Worm (Caenorhabditis elegans): ENCODE results near the gene F40G12.11.
A peak's percentile ranks its signal among the peaks of the same experiment; 100 is the strongest.

F40G12.11 gene

ce11 chrV:14314236-14314635 is 28.3 kb downstream of the F40G12.11 start, which contains the start of gene F47B8.1:
F47B8.1 (minus strand) TSS chrV:14314336.
- TF ChIP-seq sea-1 (GFP tag; conservative IDR thresholded peaks at IDR 0.05), result no peak
- no peak for TF ChIP-seq hmbx-1 (tag; optimal IDR thresholded peaks at IDR 0.05)
- no peak for TF ChIP-seq tra-4 (tag; optimal IDR thresholded peaks at IDR 0.05)
- TF ChIP-seq ceh-13 (GFP tag; optimal IDR thresholded peaks at IDR 0.05), result no peak
- no peak for TF ChIP-seq ets-7 (tag; optimal IDR thresholded peaks at IDR 0.05)
- TF ChIP-seq flt-1 (GFP tag; IDR thresholded peaks at IDR 0.05), result no peak
- TF ChIP-seq hmg-4 (GFP tag; optimal IDR thresholded peaks at IDR 0.05), result no peak
- TF ChIP-seq aly-1 (tag; optimal IDR thresholded peaks at IDR 0.05), result no peak
- no peak for TF ChIP-seq B0310.2 (tag; optimal IDR thresholded peaks at IDR 0.05)
- TF ChIP-seq ceh-36 (tag; optimal IDR thresholded peaks at IDR 0.05), result no peak
- TF ChIP-seq scrt-1 (GFP tag; IDR thresholded peaks at IDR 0.05), result no peak
- TF ChIP-seq pes-1 (GFP tag; IDR thresholded peaks at IDR 0.05), result no peak
- TF ChIP-seq ama-1 (optimal IDR thresholded peaks at IDR 0.05), result no peak
- no peak for TF ChIP-seq hnd-1 (tag; optimal IDR thresholded peaks at IDR 0.05)
- TF ChIP-seq tbx-11 (GFP tag; IDR thresholded peaks at IDR 0.05), result no peak
- no peak for TF ChIP-seq F13C5.2 (tag; optimal IDR thresholded peaks at IDR 0.05)
- no peak for TF ChIP-seq tbx-37 (GFP tag; conservative IDR thresholded peaks at IDR 0.05)

- no peak for TF ChIP-seq ets-7 (tag; optimal IDR thresholded peaks at IDR 0.05)
- no peak for TF ChIP-seq tra-4 (tag; optimal IDR thresholded peaks at IDR 0.05)
- TF ChIP-seq hmbx-1 (tag; optimal IDR thresholded peaks at IDR 0.05), result no peak
- no peak for TF ChIP-seq ceh-36 (tag; optimal IDR thresholded peaks at IDR 0.05)
- no peak for TF ChIP-seq tbx-37 (GFP tag; conservative IDR thresholded peaks at IDR 0.05)
- no peak for TF ChIP-seq aly-1 (tag; optimal IDR thresholded peaks at IDR 0.05)
- TF ChIP-seq ama-1 (optimal IDR thresholded peaks at IDR 0.05), result no peak
- TF ChIP-seq sea-1 (GFP tag; conservative IDR thresholded peaks at IDR 0.05), result no peak
- TF ChIP-seq ceh-13 (GFP tag; optimal IDR thresholded peaks at IDR 0.05), result no peak
- TF ChIP-seq flt-1 (GFP tag; IDR thresholded peaks at IDR 0.05), result no peak
- no peak for TF ChIP-seq hmg-4 (GFP tag; optimal IDR thresholded peaks at IDR 0.05)
- no peak for TF ChIP-seq scrt-1 (GFP tag; IDR thresholded peaks at IDR 0.05)
These were observed 30.6 kb downstream of the F40G12.11 start, which contains the start of gene F47B8.2 for ce11 chrV:14316525-14316924. F47B8.2 (minus strand) TSS chrV:14316625.

ce11 chrV:14317204-14317603 is 31.2 kb downstream of the F40G12.11 start:
- TF ChIP-seq pes-1 (GFP tag; IDR thresholded peaks at IDR 0.05) (no peak), scrt-1 (GFP tag; IDR thresholded peaks at IDR 0.05) (no peak), hnd-1 (tag; optimal IDR thresholded peaks at IDR 0.05) (no peak), hmg-4 (GFP tag; optimal IDR thresholded peaks at IDR 0.05) (no peak), B0310.2 (tag; optimal IDR thresholded peaks at IDR 0.05) (no peak), F13C5.2 (tag; optimal IDR thresholded peaks at IDR 0.05) (no peak), ceh-13 (GFP tag; optimal IDR thresholded peaks at IDR 0.05) (no peak), ets-7 (tag; optimal IDR thresholded peaks at IDR 0.05) (no peak), tbx-37 (GFP tag; conservative IDR thresholded peaks at IDR 0.05) (no peak), sea-1 (GFP tag; conservative IDR thresholded peaks at IDR 0.05) (no peak), ceh-36 (tag; optimal IDR thresholded peaks at IDR 0.05) (no peak), ama-1 (optimal IDR thresholded peaks at IDR 0.05) (no peak), aly-1 (tag; optimal IDR thresholded peaks at IDR 0.05) (no peak), flt-1 (GFP tag; IDR thresholded peaks at IDR 0.05) (no peak), hmbx-1 (tag; optimal IDR thresholded peaks at IDR 0.05) (no peak), tbx-11 (GFP tag; IDR thresholded peaks at IDR 0.05) (no peak), tra-4 (tag; optimal IDR thresholded peaks at IDR 0.05) (no peak)

ce11 chrV:14317621-14318020 is 31.6 kb downstream of the F40G12.11 start:
- TF ChIP-seq flt-1 (GFP tag; IDR thresholded peaks at IDR 0.05) (no peak), ets-7 (tag; optimal IDR thresholded peaks at IDR 0.05) (no peak), B0310.2 (tag; optimal IDR thresholded peaks at IDR 0.05) (no peak), hmg-4 (GFP tag; optimal IDR thresholded peaks at IDR 0.05) (no peak), tbx-37 (GFP tag; conservative IDR thresholded peaks at IDR 0.05) (no peak), hmbx-1 (tag; optimal IDR thresholded peaks at IDR 0.05) (no peak), ceh-13 (GFP tag; optimal IDR thresholded peaks at IDR 0.05) (no peak), sea-1 (GFP tag; conservative IDR thresholded peaks at IDR 0.05) (no peak), tbx-11 (GFP tag; IDR thresholded peaks at IDR 0.05) (no peak), ama-1 (optimal IDR thresholded peaks at IDR 0.05) (no peak), F13C5.2 (tag; optimal IDR thresholded peaks at IDR 0.05) (no peak), scrt-1 (GFP tag; IDR thresholded peaks at IDR 0.05) (no peak), hnd-1 (tag; optimal IDR thresholded peaks at IDR 0.05) (no peak), aly-1 (tag; optimal IDR thresholded peaks at IDR 0.05) (no peak)

ce11 chrV:14319101-14319781 is 33.3 kb downstream of the F40G12.11 start, which contains the start of gene F47B8.13:
F47B8.13 (minus strand) TSS chrV:14319731.
- TF ChIP-seq aly-1 (tag; optimal IDR thresholded peaks at IDR 0.05) (peak; percentile 55), flt-1 (GFP tag; IDR thresholded peaks at IDR 0.05) (no peak), scrt-1 (GFP tag; IDR thresholded peaks at IDR 0.05) (no peak)

- TF ChIP-seq ceh-36 (tag; optimal IDR thresholded peaks at IDR 0.05) (no peak), tra-4 (tag; optimal IDR thresholded peaks at IDR 0.05) (no peak), tbx-37 (GFP tag; conservative IDR thresholded peaks at IDR 0.05) (no peak), scrt-1 (GFP tag; IDR thresholded peaks at IDR 0.05) (no peak), ceh-13 (GFP tag; optimal IDR thresholded peaks at IDR 0.05) (no peak), hmg-4 (GFP tag; optimal IDR thresholded peaks at IDR 0.05) (no peak), flt-1 (GFP tag; IDR thresholded peaks at IDR 0.05) (no peak), ama-1 (optimal IDR thresholded peaks at IDR 0.05) (no peak), aly-1 (tag; optimal IDR thresholded peaks at IDR 0.05) (no peak), B0310.2 (tag; optimal IDR thresholded peaks at IDR 0.05) (no peak), ets-7 (tag; optimal IDR thresholded peaks at IDR 0.05) (no peak)
These were observed 34.3 kb downstream of the F40G12.11 start, which contains the start of gene F47B8.14 for ce11 chrV:14320246-14320645. F47B8.14 (plus strand) TSS chrV:14320546.

ce11 chrV:14320730-14321319 is 34.9 kb downstream of the F40G12.11 start:
- TF ChIP-seq tbx-37 (GFP tag; conservative IDR thresholded peaks at IDR 0.05), result no peak
- no peak for TF ChIP-seq ceh-36 (tag; optimal IDR thresholded peaks at IDR 0.05)
- TF ChIP-seq hmbx-1 (tag; optimal IDR thresholded peaks at IDR 0.05), result no peak
- no peak for TF ChIP-seq ama-1 (optimal IDR thresholded peaks at IDR 0.05)
- TF ChIP-seq F13C5.2 (tag; optimal IDR thresholded peaks at IDR 0.05), result no peak
- TF ChIP-seq B0310.2 (tag; optimal IDR thresholded peaks at IDR 0.05), result no peak
- 0 out of 2 replicates have a peak, but pooled peaks have one; percentile 21 for TF ChIP-seq sea-1 (GFP tag; conservative IDR thresholded peaks at IDR 0.05)
- TF ChIP-seq aly-1 (tag; optimal IDR thresholded peaks at IDR 0.05), result no peak

All from whole organism, early embryonic.